Worm (Caenorhabditis elegans): ENCODE data around the gene C29F9.5.

- no peak for TF ChIP-seq W03F9.2 (tag; optimal IDR thresholded peaks at IDR 0.05)
- no peak for TF ChIP-seq dao-5 (tag; optimal IDR thresholded peaks at IDR 0.05)
- TF ChIP-seq him-1 (tag; optimal IDR thresholded peaks at IDR 0.05), result no peak
These were observed 39.3 kb downstream of the C29F9.5 start, which contains the start of the genes zig-13 and ver-1 for ce11 chrIII:156645-157044.

All from whole organism, L4/young adult.